Worm (Caenorhabditis elegans) whole organism, young adult: ENCODE measurements around the gene sec-16A.2.

ENCODE experiments used
- B0035.1 ChIP-seq: sonication (generic microtip); optimal IDR thresholded peaks from 2 replicates; lab custom pipeline; 2016; ENCODE audit warnings: missing genetic modification characterization, mild to moderate bottlenecking, missing compliant biosample characterization, missing genotype, missing genetic modification reagents
- B0261.1 ChIP-seq: sonication (generic microtip); optimal IDR thresholded peaks from 2 replicates; lab custom pipeline; 2016; ENCODE audit warnings: mild to moderate bottlenecking, missing genetic modification characterization, moderate library complexity, missing compliant biosample characterization
- D2030.7 ChIP-seq: fragments of 200-800 bp; sonication (Bioruptor generic); IDR thresholded peaks from 2 replicates; pipeline ENCODE4 v1.3.6; 2022; ENCODE audit warnings: missing genetic modification reagents, missing genetic modification characterization, missing compliant biosample characterization
- F10E7.11 ChIP-seq: sonication (generic microtip); optimal IDR thresholded peaks from 2 replicates; lab custom pipeline; 2017; ENCODE audit warnings: mild to moderate bottlenecking, missing genetic modification characterization, moderate library complexity, missing compliant biosample characterization
- F23B12.7 ChIP-seq: sonication (generic microtip); optimal IDR thresholded peaks from 2 replicates; lab custom pipeline; 2017; ENCODE audit warnings: missing genetic modification characterization, mild to moderate bottlenecking, missing compliant biosample characterization, antibody characterized with exemption, moderate library complexity; ENCODE audit not compliant: insufficient read depth
- F33H1.4 ChIP-seq: fragments of 200-800 bp; sonication (Bioruptor generic); IDR thresholded peaks from 2 replicates; pipeline ENCODE4 v1.3.6; 2022; ENCODE audit warnings: missing genetic modification reagents, missing genetic modification characterization, missing compliant biosample characterization
- F49E8.2 ChIP-seq: sonication (generic microtip); optimal IDR thresholded peaks from 3 replicates; lab custom pipeline; 2017; ENCODE audit warnings: missing genetic modification characterization, mild to moderate bottlenecking, missing compliant biosample characterization, antibody characterized with exemption, moderate library complexity; ENCODE audit not compliant: insufficient read depth
- F52B5.7 ChIP-seq: sonication (generic microtip); optimal IDR thresholded peaks from 2 replicates; lab custom pipeline; 2016; ENCODE audit warnings: mild to moderate bottlenecking, missing genetic modification characterization, missing compliant biosample characterization
- K11D2.4 ChIP-seq: fragments of 200-800 bp; sonication (Bioruptor generic); IDR thresholded peaks from 2 replicates; pipeline ENCODE4 v1.3.6; 2022; ENCODE audit warnings: missing genetic modification reagents, missing genetic modification characterization, missing compliant biosample characterization
- T07F8.4 ChIP-seq: sonication (generic microtip); optimal IDR thresholded peaks from 2 replicates; lab custom pipeline; 2016; ENCODE audit warnings: mild to moderate bottlenecking, missing genetic modification characterization, moderate library complexity, missing compliant biosample characterization
- Y53F4B.3 ChIP-seq: fragments of 200-800 bp; sonication (Bioruptor generic); IDR thresholded peaks from 2 replicates; pipeline ENCODE4 v1.3.6; 2022; ENCODE audit warnings: missing genetic modification reagents, missing genetic modification characterization, missing compliant biosample characterization
- Y67H2A.10 ChIP-seq: fragments of 200-800 bp; sonication (Bioruptor generic); conservative IDR thresholded peaks from 2 replicates; pipeline ENCODE4 v1.3.6; 2022; ENCODE audit warnings: missing genetic modification reagents, missing genetic modification characterization, missing compliant biosample characterization
- Y95B8A.8 ChIP-seq: fragments of 200-800 bp; sonication (Bioruptor generic); IDR thresholded peaks from 2 replicates; pipeline ENCODE4 v1.3.6; 2022; ENCODE audit warnings: missing genetic modification reagents, missing genetic modification characterization, missing compliant biosample characterization
- ZK185.1 ChIP-seq: sonication (generic microtip); optimal IDR thresholded peaks from 2 replicates; lab custom pipeline; 2016; ENCODE audit warnings: mild to moderate bottlenecking, missing genetic modification characterization, missing compliant biosample characterization; ENCODE audit not compliant: poor library complexity, severe bottlenecking
- atf-7 ChIP-seq: sonication (generic microtip); optimal IDR thresholded peaks from 2 replicates; lab custom pipeline; 2017; ENCODE audit warnings: mild to moderate bottlenecking, missing genetic modification characterization, missing compliant biosample characterization
- ccch-3 ChIP-seq: fragments of 200-800 bp; sonication (Bioruptor generic); optimal IDR thresholded peaks from 2 replicates; lab custom pipeline; 2018; ENCODE audit warnings: mild to moderate bottlenecking, missing genetic modification characterization, missing compliant biosample characterization
- cebp-1 ChIP-seq, 2 experiments: fragments of 200-800 bp in 1 of 2; sonication (Bioruptor generic) in 1 of 2; sonication (generic microtip) in 1 of 2; IDR thresholded peaks in 1 of 2; optimal IDR thresholded peaks in 1 of 2; 2 replicates each; pipeline versions ENCODE4 v1.3.6 to Lab custom; 2017 to 2022; ENCODE audit warnings: missing compliant biosample characterization in 2 of 2, missing genetic modification characterization in 2 of 2, mild to moderate bottlenecking in 1 of 2, missing genetic modification reagents in 1 of 2, moderate library complexity in 1 of 2
- ceh-100 ChIP-seq: fragments of 200-800 bp; sonication (Bioruptor generic); IDR thresholded peaks from 2 replicates; pipeline ENCODE4 v1.3.6; 2022; ENCODE audit warnings: missing genetic modification reagents, missing genetic modification characterization, missing compliant biosample characterization
- ceh-91 ChIP-seq: fragments of 200-800 bp; sonication (Bioruptor generic); IDR thresholded peaks from 2 replicates; pipeline ENCODE4 v1.3.6; 2022; ENCODE audit warnings: missing genetic modification reagents, missing genetic modification characterization, missing compliant biosample characterization
- die-1 ChIP-seq: sonication (generic microtip); optimal IDR thresholded peaks from 2 replicates; lab custom pipeline; 2016; ENCODE audit warnings: missing genotype, mild to moderate bottlenecking, missing genetic modification characterization, missing compliant biosample characterization
- egl-44 ChIP-seq: fragments of 200-800 bp; sonication (Bioruptor generic); IDR thresholded peaks from 2 replicates; pipeline ENCODE4 v1.3.6; 2022; ENCODE audit warnings: missing genetic modification reagents, missing genetic modification characterization, missing compliant biosample characterization
- ets-4 ChIP-seq: fragments of 200-800 bp; sonication (Bioruptor generic); optimal IDR thresholded peaks from 2 replicates; lab custom pipeline; 2018; ENCODE audit warnings: mild to moderate bottlenecking, missing genetic modification characterization, missing compliant biosample characterization
- fkh-3 ChIP-seq: sonication (generic microtip); optimal IDR thresholded peaks from 2 replicates; lab custom pipeline; 2016; ENCODE audit warnings: mild to moderate bottlenecking, missing genetic modification characterization, missing compliant biosample characterization
- him-1 ChIP-seq: sonication (generic microtip); optimal IDR thresholded peaks from 2 replicates; lab custom pipeline; 2016; ENCODE audit warnings: missing genotype, missing genetic modification reagents, missing genetic modification characterization, missing compliant biosample characterization
- hlh-12 ChIP-seq: sonication (generic microtip); optimal IDR thresholded peaks from 2 replicates; lab custom pipeline; 2016; ENCODE audit warnings: missing genetic modification characterization, missing compliant biosample characterization
- hmg-1.2 ChIP-seq: fragments of 200-800 bp; sonication (Bioruptor generic); IDR thresholded peaks from 2 replicates; pipeline ENCODE4 v1.3.6; 2022; ENCODE audit warnings: missing genetic modification reagents, missing genetic modification characterization, missing compliant biosample characterization
- lir-1 ChIP-seq: fragments of 200-800 bp; sonication (Bioruptor generic); conservative IDR thresholded peaks from 2 replicates; pipeline ENCODE4 v1.3.6; 2022; ENCODE audit warnings: missing genetic modification reagents, missing genetic modification characterization, missing compliant biosample characterization
- madf-10 ChIP-seq: sonication (generic microtip); optimal IDR thresholded peaks from 2 replicates; lab custom pipeline; 2016; ENCODE audit warnings: mild to moderate bottlenecking, missing genetic modification characterization, missing compliant biosample characterization
- madf-3 ChIP-seq: fragments of 200-800 bp; sonication (Bioruptor generic); IDR thresholded peaks from 2 replicates; pipeline ENCODE4 v1.3.6; 2022; ENCODE audit warnings: missing genetic modification reagents, missing genetic modification characterization, missing compliant biosample characterization
- mcd-1 ChIP-seq: fragments of 200-800 bp; sonication (Bioruptor generic); IDR thresholded peaks from 2 replicates; pipeline ENCODE4 v1.3.6; 2022; ENCODE audit warnings: missing genetic modification reagents, missing genetic modification characterization, missing compliant biosample characterization
- nfya-1 ChIP-seq: sonication (generic microtip); optimal IDR thresholded peaks from 2 replicates; lab custom pipeline; 2017; ENCODE audit warnings: antibody characterized with exemption, missing compliant biosample characterization, missing genetic modification characterization, borderline replicate concordance; ENCODE audit not compliant: insufficient read depth
- nhr-120 ChIP-seq: fragments of 200-800 bp; sonication (Bioruptor generic); IDR thresholded peaks from 2 replicates; pipeline ENCODE4 v1.3.6; 2022; ENCODE audit warnings: missing genetic modification characterization, missing compliant biosample characterization
- rcor-1 ChIP-seq: fragments of 200-800 bp; sonication (Bioruptor generic); IDR thresholded peaks from 2 replicates; pipeline ENCODE4 v1.3.6; 2022; ENCODE audit warnings: missing genetic modification reagents, missing genetic modification characterization, missing compliant biosample characterization
- repo-1 ChIP-seq: sonication (generic microtip); optimal IDR thresholded peaks from 2 replicates; lab custom pipeline; 2017; ENCODE audit warnings: mild to moderate bottlenecking, missing genetic modification characterization, missing compliant biosample characterization
- sdz-38 ChIP-seq: sonication (generic microtip); optimal IDR thresholded peaks from 2 replicates; lab custom pipeline; 2016; ENCODE audit warnings: missing genotype, missing genetic modification characterization, missing compliant biosample characterization
- snpc-1.1 ChIP-seq: sonication (generic microtip); optimal IDR thresholded peaks from 2 replicates; lab custom pipeline; 2017; ENCODE audit warnings: missing genetic modification characterization, mild to moderate bottlenecking, missing compliant biosample characterization, antibody characterized with exemption, moderate library complexity, missing genotype, missing genetic modification reagents; ENCODE audit not compliant: insufficient read depth
- snpc-4 ChIP-seq, 5 experiments: fragments of 150-350 bp in 1 of 5; sonication (generic microtip) in 4 of 5; optimal IDR thresholded peaks; 2 replicates each; lab custom pipeline; 2014 to 2018; ENCODE audit warnings: missing genetic modification characterization in 5 of 5, missing biosample characterization in 3 of 5, antibody characterized with exemption in 2 of 5, mild to moderate bottlenecking in 2 of 5, missing compliant biosample characterization in 2 of 5, missing genotype in 2 of 5, moderate library complexity in 2 of 5, missing genetic modification reagents in 1 of 5
- tbx-9 ChIP-seq: sonication (generic microtip); optimal IDR thresholded peaks from 2 replicates; lab custom pipeline; 2016; ENCODE audit warnings: borderline replicate concordance, missing genetic modification characterization, inconsistent platforms, missing compliant biosample characterization
- ztf-26 ChIP-seq: sonication (generic microtip); optimal IDR thresholded peaks from 2 replicates; lab custom pipeline; 2017; ENCODE audit warnings: missing genetic modification characterization, missing compliant biosample characterization
- ztf-28 ChIP-seq: fragments of 200-800 bp; sonication (Bioruptor generic); IDR thresholded peaks from 2 replicates; pipeline ENCODE4 v1.3.6; 2022; ENCODE audit warnings: missing genetic modification reagents, missing genetic modification characterization, missing compliant biosample characterization

sec-16A.2 gene

DNA sequence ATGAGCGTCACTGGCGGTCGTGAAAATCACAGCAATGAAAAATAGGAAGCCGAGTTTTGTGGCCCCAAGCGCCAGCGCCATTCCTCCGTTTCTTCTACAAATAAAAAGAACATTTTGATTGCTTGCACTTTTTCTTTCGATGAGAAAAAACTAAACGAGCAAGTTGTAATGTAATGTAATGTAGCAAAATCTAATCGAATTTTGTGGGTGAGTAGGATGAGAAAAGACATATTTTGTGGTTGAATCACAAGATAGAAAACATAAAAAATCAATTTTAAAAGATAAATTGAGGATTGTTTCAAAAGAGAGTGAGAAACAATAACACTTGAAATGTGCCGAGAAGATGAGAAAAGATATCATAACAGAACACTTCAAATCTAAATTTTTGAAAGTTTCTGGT is 20.6 kb downstream of the sec-16A.2 start, which contains the start of gene R09F10.5:
TSS of gene R09F10.5 (minus strand) at position 101 of the 400 bp plus-strand sequence.
- no peak for TF ChIP-seq die-1 (tag; lab: Kevin White, UChicago)
- TF ChIP-seq fkh-3: no peak
- TF ChIP-seq mcd-1 (GFP tag; lab: Robert Waterston, UW): no peak
- TF ChIP-seq nfya-1 (tag; lab: Kevin White, UChicago): no peak
- TF ChIP-seq T07F8.4: no peak
- no peak for TF ChIP-seq K11D2.4 (GFP tag; lab: Robert Waterston, UW)
- no peak for TF ChIP-seq Y53F4B.3 (GFP tag; lab: Robert Waterston, UW)
- TF ChIP-seq B0035.1: no peak
- no peak for TF ChIP-seq F49E8.2 (tag; lab: Kevin White, UChicago)
- TF ChIP-seq madf-3 (GFP tag; lab: Robert Waterston, UW): no peak
- TF ChIP-seq egl-44 (GFP tag; lab: Robert Waterston, UW): no peak
- no peak for TF ChIP-seq F23B12.7 (tag; lab: Kevin White, UChicago)
- TF ChIP-seq hlh-12: no peak
- no peak for TF ChIP-seq nhr-120
- TF ChIP-seq B0261.1 (tag; lab: Kevin White, UChicago): no peak
- no peak for TF ChIP-seq madf-10 (tag; lab: Kevin White, UChicago)
- no peak for TF ChIP-seq ets-4 (GFP tag; lab: Kevin White, UChicago)
- TF ChIP-seq D2030.7: no peak
- TF ChIP-seq ztf-26 (tag; lab: Kevin White, UChicago): no peak

DNA sequence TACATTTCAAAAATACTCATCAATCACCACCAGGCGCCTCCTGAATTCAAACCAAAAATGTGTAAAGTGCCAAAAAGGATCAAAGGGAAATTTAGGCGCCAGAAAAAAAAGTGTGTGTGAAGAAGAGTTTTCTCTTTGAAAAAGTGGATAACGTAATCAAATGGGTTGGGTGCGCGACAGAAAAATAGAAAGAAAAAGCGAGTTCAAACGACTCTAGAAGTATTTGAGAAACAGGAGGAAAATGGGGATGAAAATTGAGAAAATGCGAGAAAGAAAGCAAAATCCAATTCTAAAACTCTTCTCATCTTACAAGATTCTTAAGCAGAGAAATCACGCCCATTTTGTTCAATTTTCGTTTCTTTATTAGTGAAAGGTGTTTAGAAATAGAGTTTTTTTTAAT is 21.4 kb downstream of the sec-16A.2 start:
- no peak for TF ChIP-seq atf-7 (tag; lab: Kevin White, UChicago)
- TF ChIP-seq F10E7.11 (tag; lab: Kevin White, UChicago): no peak
- no peak for TF ChIP-seq snpc-1.1 (tag; lab: Kevin White, UChicago)
- no peak for TF ChIP-seq Y95B8A.8
- no peak for TF ChIP-seq ztf-26 (tag; lab: Kevin White, UChicago)
- no peak for TF ChIP-seq F52B5.7
- no peak for TF ChIP-seq lir-1 (GFP tag; lab: Robert Waterston, UW)
- no peak for TF ChIP-seq him-1 (tag; lab: Kevin White, UChicago)
- TF ChIP-seq rcor-1 (GFP tag; lab: Robert Waterston, UW): no peak
- TF ChIP-seq ztf-28 (GFP tag; lab: Robert Waterston, UW): no peak
- TF ChIP-seq ets-4 (GFP tag; lab: Kevin White, UChicago): no peak

DNA sequence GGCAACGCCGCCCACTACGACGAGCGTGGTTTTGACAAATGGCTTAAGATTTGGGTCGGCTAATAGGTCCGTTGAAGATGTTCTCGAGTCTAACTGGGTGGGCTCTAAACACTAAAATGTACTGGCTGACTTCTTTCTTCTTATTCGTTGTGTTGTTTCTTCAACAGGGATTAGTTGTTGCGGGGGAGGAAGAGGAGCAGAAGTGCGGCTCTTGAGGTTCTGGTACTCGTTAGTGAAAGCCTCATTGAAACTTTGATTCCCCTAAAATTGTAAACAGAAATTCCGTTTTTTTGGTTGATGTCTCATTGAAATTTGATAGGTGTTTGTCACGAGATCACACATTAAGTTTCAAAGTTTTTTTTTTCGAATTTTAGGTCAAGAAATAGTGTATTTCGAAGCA is 23.7 kb downstream of the sec-16A.2 start:
- no peak for TF ChIP-seq snpc-4 (GFP tag; optimal IDR thresholded peaks at IDR 0.05; lab: Kevin White, UChicago)
- TF ChIP-seq snpc-4 (tag; optimal IDR thresholded peaks at IDR 0.05; lab: Kevin White, UChicago): no peak
- TF ChIP-seq sdz-38 (tag; lab: Kevin White, UChicago): no peak
- TF ChIP-seq hmg-1.2 (GFP tag; lab: Robert Waterston, UW): no peak
- no peak for TF ChIP-seq repo-1 (tag; lab: Kevin White, UChicago)
- no peak for TF ChIP-seq Y67H2A.10
- TF ChIP-seq die-1 (tag; lab: Kevin White, UChicago): no peak
- TF ChIP-seq ccch-3: no peak
- no peak for TF ChIP-seq cebp-1 (GFP tag; IDR thresholded peaks at IDR 0.05; lab: Robert Waterston, UW)
- TF ChIP-seq cebp-1 (tag; optimal IDR thresholded peaks at IDR 0.05; lab: Kevin White, UChicago): no peak
- no peak for TF ChIP-seq F33H1.4 (GFP tag; lab: Robert Waterston, UW)
- TF ChIP-seq F52B5.7: no peak
- no peak for TF ChIP-seq tbx-9 (tag; lab: Kevin White, UChicago)
- TF ChIP-seq ceh-91 (GFP tag; lab: Robert Waterston, UW): no peak
- no peak for TF ChIP-seq ceh-100 (GFP tag; lab: Robert Waterston, UW)
- TF ChIP-seq F23B12.7 (tag; lab: Kevin White, UChicago): no peak
- TF ChIP-seq ZK185.1 (tag; lab: Kevin White, UChicago): no peak
